Worm (Caenorhabditis elegans) whole organism, young adult: ENCODE measurements around the gene C44H4.8.

Source experiments
- aptf-2 ChIP-seq: fragments of 200-800 bp; sonication (Bioruptor generic); conservative IDR thresholded peaks from 2 replicates; pipeline ENCODE4 v1.3.6; 2022; ENCODE audit warnings: missing genetic modification reagents, missing genetic modification characterization, missing compliant biosample characterization
- egl-44 ChIP-seq: fragments of 200-800 bp; sonication (Bioruptor generic); IDR thresholded peaks from 2 replicates; pipeline ENCODE4 v1.3.6; 2022; ENCODE audit warnings: missing genetic modification reagents, missing genetic modification characterization, missing compliant biosample characterization
- lin-35 ChIP-seq, 3 experiments: fragments of 150-350 bp in 2 of 3; sonication (generic microtip) in 1 of 3; optimal IDR thresholded peaks; 2 replicates each; lab custom pipeline; 2014 to 2018; ENCODE audit warnings: missing biosample characterization in 3 of 3, missing genetic modification characterization in 3 of 3, missing genetic modification reagents in 3 of 3
- snpc-4 ChIP-seq, 5 experiments: fragments of 150-350 bp in 1 of 5; sonication (generic microtip) in 4 of 5; optimal IDR thresholded peaks; 2 replicates each; lab custom pipeline; 2014 to 2018; ENCODE audit warnings: missing genetic modification characterization in 5 of 5, missing biosample characterization in 3 of 5, antibody characterized with exemption in 2 of 5, mild to moderate bottlenecking in 2 of 5, missing compliant biosample characterization in 2 of 5, missing genotype in 2 of 5, moderate library complexity in 2 of 5, missing genetic modification reagents in 1 of 5
- unc-62 ChIP-seq: fragments of 150-350 bp; optimal IDR thresholded peaks from 2 replicates; lab custom pipeline; 2014; ENCODE audit warnings: missing biosample characterization, missing genetic modification reagents, missing genetic modification characterization

- no peak for TF ChIP-seq lin-35 (GFP tag; optimal IDR thresholded peaks at IDR 0.05; lab: Kevin White, UChicago)
- no peak for TF ChIP-seq unc-62 (GFP tag; lab: Kevin White, UChicago)
- no peak for TF ChIP-seq aptf-2
- TF ChIP-seq egl-44 (GFP tag; lab: Robert Waterston, UW), result no peak
- TF ChIP-seq snpc-4 (GFP tag; optimal IDR thresholded peaks at IDR 0.05; lab: Kevin White, UChicago), result no peak
- no peak for TF ChIP-seq snpc-4 (tag; optimal IDR thresholded peaks at IDR 0.05; lab: Kevin White, UChicago)
Measured at ce11 chrX:14563818-14564217, 31.1 kb upstream of the C44H4.8 start.
